Fruit fly (Drosophila melanogaster) whole organism, embryonic: ENCODE measurements around the gene Cad74A.

Source experiments
- CG10267 ChIP-seq: fragments of 200-800 bp; sonication (Bioruptor generic); optimal IDR thresholded peaks from 2 replicates; lab custom pipeline; 2018; ENCODE audit warnings: missing biosample characterization, mild to moderate bottlenecking, missing genetic modification characterization, moderate library complexity
- prd ChIP-seq, 3 experiments: fragments of >200 bp in 2 of 3; fragments of 200-800 bp in 1 of 3; sonication (Bioruptor generic) in 1 of 3; optimal IDR thresholded peaks in 2 of 3; IDR thresholded peaks in 1 of 3; 2 replicates in 2 of 3; 3 replicates in 1 of 3; pipeline versions ENCODE4 v1.3.6 to Lab custom; 2017 to 2022; ENCODE audit warnings: missing biosample characterization in 1 of 3, missing genetic modification characterization in 1 of 3

Cad74A gene

DNA sequence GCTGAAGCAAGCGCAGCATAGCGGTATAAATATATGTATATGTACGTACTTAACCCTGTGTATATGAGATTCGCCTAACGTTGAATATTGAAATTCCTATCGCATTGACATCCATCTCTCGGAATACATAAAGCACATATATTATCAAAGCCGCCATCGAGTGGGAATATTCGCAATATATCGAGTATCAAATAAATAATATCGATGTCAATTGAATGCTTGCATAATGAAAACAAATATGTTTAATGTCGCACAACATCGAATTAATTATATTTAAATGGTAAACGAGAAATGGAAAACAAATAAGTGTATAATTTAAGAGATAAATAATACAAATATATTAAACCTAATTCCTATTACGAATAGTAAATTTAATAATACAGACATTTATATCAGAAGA, 58.6 kb downstream of the Cad74A start, which contains the start of gene ND-24L:
Gene ND-24L (minus strand): TSS at position 101 of the 400 bp plus-strand sequence.
- TF ChIP-seq prd (optimal IDR thresholded peaks at IDR 0.05; lab: Kevin White, UChicago): no peak
- TF ChIP-seq prd (GFP tag; IDR thresholded peaks at IDR 0.05; lab: Robert Waterston, UW): no peak
- no peak for TF ChIP-seq CG10267
